Worm (Caenorhabditis elegans) whole organism, young adult: ENCODE data around the gene K12H6.2.

Source experiments
- B0019.2 ChIP-seq: fragments of 200-800 bp; sonication (Bioruptor generic); conservative IDR thresholded peaks from 2 replicates; pipeline ENCODE4 v1.3.6; 2022; ENCODE audit warnings: missing genetic modification reagents, missing genetic modification characterization, missing compliant biosample characterization
- F33H1.4 ChIP-seq: fragments of 200-800 bp; sonication (Bioruptor generic); IDR thresholded peaks from 2 replicates; pipeline ENCODE4 v1.3.6; 2022; ENCODE audit warnings: missing genetic modification reagents, missing genetic modification characterization, missing compliant biosample characterization
- F55B11.4 ChIP-seq: sonication (generic microtip); optimal IDR thresholded peaks from 2 replicates; lab custom pipeline; 2016; ENCODE audit warnings: missing compliant biosample characterization, missing genetic modification characterization, borderline replicate concordance; ENCODE audit not compliant: insufficient read depth
- F57C9.4 ChIP-seq: sonication (generic microtip); optimal IDR thresholded peaks from 2 replicates; lab custom pipeline; 2017; ENCODE audit warnings: mild to moderate bottlenecking, missing genetic modification characterization, missing compliant biosample characterization
- K11D2.4 ChIP-seq: fragments of 200-800 bp; sonication (Bioruptor generic); IDR thresholded peaks from 2 replicates; pipeline ENCODE4 v1.3.6; 2022; ENCODE audit warnings: missing genetic modification reagents, missing genetic modification characterization, missing compliant biosample characterization
- Y53G8AR.9 ChIP-seq: fragments of 200-800 bp; sonication (Bioruptor generic); conservative IDR thresholded peaks from 2 replicates; pipeline ENCODE4 v1.3.6; 2022; ENCODE audit warnings: missing genetic modification reagents, missing genetic modification characterization, missing compliant biosample characterization
- akir-1 ChIP-seq: fragments of 200-800 bp; sonication (Bioruptor generic); optimal IDR thresholded peaks from 2 replicates; lab custom pipeline; 2018; ENCODE audit warnings: mild to moderate bottlenecking, missing genetic modification characterization, moderate library complexity, missing compliant biosample characterization
- aptf-2 ChIP-seq: fragments of 200-800 bp; sonication (Bioruptor generic); conservative IDR thresholded peaks from 2 replicates; pipeline ENCODE4 v1.3.6; 2022; ENCODE audit warnings: missing genetic modification reagents, missing genetic modification characterization, missing compliant biosample characterization
- atf-7 ChIP-seq: sonication (generic microtip); optimal IDR thresholded peaks from 2 replicates; lab custom pipeline; 2017; ENCODE audit warnings: mild to moderate bottlenecking, missing genetic modification characterization, missing compliant biosample characterization
- cebp-1 ChIP-seq, 2 experiments: fragments of 200-800 bp in 1 of 2; sonication (Bioruptor generic) in 1 of 2; sonication (generic microtip) in 1 of 2; IDR thresholded peaks in 1 of 2; optimal IDR thresholded peaks in 1 of 2; 2 replicates each; pipeline versions ENCODE4 v1.3.6 to Lab custom; 2017 to 2022; ENCODE audit warnings: missing compliant biosample characterization in 2 of 2, missing genetic modification characterization in 2 of 2, mild to moderate bottlenecking in 1 of 2, missing genetic modification reagents in 1 of 2, moderate library complexity in 1 of 2
- cebp-2 ChIP-seq: fragments of 200-800 bp; sonication (Bioruptor generic); IDR thresholded peaks from 2 replicates; pipeline ENCODE4 v1.3.6; 2022; ENCODE audit warnings: missing genetic modification characterization, missing compliant biosample characterization
- ceh-100 ChIP-seq: fragments of 200-800 bp; sonication (Bioruptor generic); IDR thresholded peaks from 2 replicates; pipeline ENCODE4 v1.3.6; 2022; ENCODE audit warnings: missing genetic modification reagents, missing genetic modification characterization, missing compliant biosample characterization
- ceh-27 ChIP-seq: fragments of 200-800 bp; sonication (Bioruptor generic); optimal IDR thresholded peaks from 2 replicates; lab custom pipeline; 2018; ENCODE audit warnings: mild to moderate bottlenecking, missing genetic modification characterization, moderate library complexity, missing compliant biosample characterization
- ceh-79 ChIP-seq: sonication (generic microtip); optimal IDR thresholded peaks from 2 replicates; lab custom pipeline; 2017; ENCODE audit warnings: mild to moderate bottlenecking, missing genetic modification characterization, missing compliant biosample characterization
- chd-7 ChIP-seq: sonication (generic microtip); optimal IDR thresholded peaks from 2 replicates; lab custom pipeline; 2016; ENCODE audit warnings: mild to moderate bottlenecking, missing genetic modification characterization, moderate library complexity, missing compliant biosample characterization
- die-1 ChIP-seq: sonication (generic microtip); optimal IDR thresholded peaks from 2 replicates; lab custom pipeline; 2016; ENCODE audit warnings: missing genotype, mild to moderate bottlenecking, missing genetic modification characterization, missing compliant biosample characterization
- efl-1 ChIP-seq: fragments of 150-350 bp; optimal IDR thresholded peaks from 2 replicates; lab custom pipeline; 2014; ENCODE audit warnings: missing biosample characterization, missing genetic modification reagents, missing genetic modification characterization
- ets-4 ChIP-seq: fragments of 200-800 bp; sonication (Bioruptor generic); optimal IDR thresholded peaks from 2 replicates; lab custom pipeline; 2018; ENCODE audit warnings: mild to moderate bottlenecking, missing genetic modification characterization, missing compliant biosample characterization
- him-1 ChIP-seq: sonication (generic microtip); optimal IDR thresholded peaks from 2 replicates; lab custom pipeline; 2016; ENCODE audit warnings: missing genotype, missing genetic modification reagents, missing genetic modification characterization, missing compliant biosample characterization
- hlh-12 ChIP-seq: sonication (generic microtip); optimal IDR thresholded peaks from 2 replicates; lab custom pipeline; 2016; ENCODE audit warnings: missing genetic modification characterization, missing compliant biosample characterization
- hlh-26 ChIP-seq: fragments of 200-800 bp; sonication (Bioruptor generic); conservative IDR thresholded peaks from 2 replicates; pipeline ENCODE4 v1.3.6; 2022; ENCODE audit warnings: missing genetic modification reagents, missing genetic modification characterization, missing compliant biosample characterization
- hmg-1.2 ChIP-seq: fragments of 200-800 bp; sonication (Bioruptor generic); IDR thresholded peaks from 2 replicates; pipeline ENCODE4 v1.3.6; 2022; ENCODE audit warnings: missing genetic modification reagents, missing genetic modification characterization, missing compliant biosample characterization
- hsf-1 ChIP-seq: fragments of 200-800 bp; sonication (Bioruptor generic); IDR thresholded peaks from 2 replicates; pipeline ENCODE4 v1.3.6; 2022; ENCODE audit warnings: missing genetic modification reagents, missing genetic modification characterization, missing compliant biosample characterization
- let-526 ChIP-seq: fragments of 200-800 bp; sonication (Bioruptor generic); IDR thresholded peaks from 2 replicates; pipeline ENCODE4 v1.3.6; 2022; ENCODE audit warnings: missing genetic modification reagents, missing genetic modification characterization, missing compliant biosample characterization
- lin-40 ChIP-seq: sonication (generic microtip); optimal IDR thresholded peaks from 2 replicates; lab custom pipeline; 2016; ENCODE audit warnings: missing genetic modification characterization, mild to moderate bottlenecking, missing compliant biosample characterization, missing genotype, missing genetic modification reagents
- lsy-27 ChIP-seq: sonication (generic microtip); optimal IDR thresholded peaks from 2 replicates; lab custom pipeline; 2017; ENCODE audit warnings: missing genetic modification characterization, mild to moderate bottlenecking, missing compliant biosample characterization, antibody characterized with exemption, missing genotype, borderline replicate concordance; ENCODE audit not compliant: insufficient read depth
- madf-3 ChIP-seq: fragments of 200-800 bp; sonication (Bioruptor generic); IDR thresholded peaks from 2 replicates; pipeline ENCODE4 v1.3.6; 2022; ENCODE audit warnings: missing genetic modification reagents, missing genetic modification characterization, missing compliant biosample characterization
- mcd-1 ChIP-seq: fragments of 200-800 bp; sonication (Bioruptor generic); IDR thresholded peaks from 2 replicates; pipeline ENCODE4 v1.3.6; 2022; ENCODE audit warnings: missing genetic modification reagents, missing genetic modification characterization, missing compliant biosample characterization
- nhr-120 ChIP-seq: fragments of 200-800 bp; sonication (Bioruptor generic); IDR thresholded peaks from 2 replicates; pipeline ENCODE4 v1.3.6; 2022; ENCODE audit warnings: missing genetic modification characterization, missing compliant biosample characterization
- nhr-80 ChIP-seq: sonication (generic microtip); optimal IDR thresholded peaks from 2 replicates; lab custom pipeline; 2016; ENCODE audit warnings: missing genetic modification characterization, missing compliant biosample characterization
- pbrm-1 ChIP-seq: fragments of 200-800 bp; sonication (Bioruptor generic); IDR thresholded peaks from 2 replicates; pipeline ENCODE4 v1.3.6; 2022; ENCODE audit warnings: missing genetic modification reagents, missing genetic modification characterization, missing compliant biosample characterization
- rcor-1 ChIP-seq: fragments of 200-800 bp; sonication (Bioruptor generic); IDR thresholded peaks from 2 replicates; pipeline ENCODE4 v1.3.6; 2022; ENCODE audit warnings: missing genetic modification reagents, missing genetic modification characterization, missing compliant biosample characterization
- sptf-2 ChIP-seq: fragments of 200-800 bp; sonication (Bioruptor generic); optimal IDR thresholded peaks from 2 replicates; lab custom pipeline; 2018; ENCODE audit warnings: mild to moderate bottlenecking, missing genetic modification characterization, missing compliant biosample characterization
- unc-130 ChIP-seq: sonication (generic microtip); optimal IDR thresholded peaks from 2 replicates; lab custom pipeline; 2016; ENCODE audit warnings: missing genetic modification reagents, missing genetic modification characterization, missing compliant biosample characterization
- unc-62 ChIP-seq: fragments of 150-350 bp; optimal IDR thresholded peaks from 2 replicates; lab custom pipeline; 2014; ENCODE audit warnings: missing biosample characterization, missing genetic modification reagents, missing genetic modification characterization
- xnd-1 ChIP-seq: sonication (generic microtip); optimal IDR thresholded peaks from 2 replicates; lab custom pipeline; 2016; ENCODE audit warnings: missing genotype, missing genetic modification reagents, missing genetic modification characterization, missing compliant biosample characterization
- zfh-2 ChIP-seq: fragments of 200-800 bp; sonication (Bioruptor generic); conservative IDR thresholded peaks from 2 replicates; pipeline ENCODE4 v1.3.6; 2022; ENCODE audit warnings: missing genetic modification reagents, missing genetic modification characterization, missing compliant biosample characterization
- ztf-3 ChIP-seq: fragments of 200-800 bp; sonication (Bioruptor generic); optimal IDR thresholded peaks from 2 replicates; lab custom pipeline; 2018; ENCODE audit warnings: mild to moderate bottlenecking, missing genetic modification characterization, missing compliant biosample characterization

Gene K12H6.2

ce11 chrII:2807674-2808206, 7.6 kb downstream of the K12H6.2 start, which contains the start of gene K12H6.12:
Gene K12H6.12, plus strand, starts transcription at chrII:2808156.
- TF ChIP-seq ets-4: no peak
- 0 out of 2 replicates have a peak, but pooled peaks have one; percentile 43 for TF ChIP-seq zfh-2 (GFP tag; lab: Robert Waterston, UW)
- no peak for TF ChIP-seq ceh-100 (GFP tag; lab: Robert Waterston, UW)
- peak; percentile 80 for TF ChIP-seq hmg-1.2 (GFP tag; lab: Robert Waterston, UW)

- TF ChIP-seq nhr-120 (GFP tag; lab: Robert Waterston, UW): no peak
- no peak for TF ChIP-seq efl-1 (GFP tag; lab: Kevin White, UChicago)
- no peak for TF ChIP-seq ceh-79
- TF ChIP-seq sptf-2: no peak
- no peak for TF ChIP-seq F33H1.4
- TF ChIP-seq xnd-1 (tag; lab: Kevin White, UChicago): no peak
- TF ChIP-seq rcor-1 (GFP tag; lab: Robert Waterston, UW): no peak
- TF ChIP-seq lsy-27 (tag; lab: Kevin White, UChicago): no peak
- no peak for TF ChIP-seq hsf-1 (GFP tag; lab: Robert Waterston, UW)
- TF ChIP-seq atf-7 (tag; lab: Kevin White, UChicago): no peak
- TF ChIP-seq ceh-27 (GFP tag; lab: Kevin White, UChicago): no peak
- no peak for TF ChIP-seq chd-7 (tag; lab: Kevin White, UChicago)
- no peak for TF ChIP-seq aptf-2
- no peak for TF ChIP-seq hlh-26
- no peak for TF ChIP-seq nhr-80 (tag; lab: Kevin White, UChicago)
Measured at ce11 chrII:2805566-2805965, 9.8 kb downstream of the K12H6.2 start.

ce11 chrII:2804949-2805348, 10.4 kb downstream of the K12H6.2 start:
- TF ChIP-seq cebp-2 (GFP tag; lab: Robert Waterston, UW): no peak
- 0 out of 2 replicates have a peak, but pooled peaks have one; percentile 29 for TF ChIP-seq Y53G8AR.9 (GFP tag; lab: Robert Waterston, UW)
- TF ChIP-seq hlh-26: no peak
- TF ChIP-seq hmg-1.2 (GFP tag; lab: Robert Waterston, UW): peak; percentile 81
- TF ChIP-seq akir-1 (GFP tag; lab: Kevin White, UChicago): no peak
- no peak for TF ChIP-seq F33H1.4
- no peak for TF ChIP-seq unc-130 (GFP tag; lab: Kevin White, UChicago)
- no peak for TF ChIP-seq chd-7 (tag; lab: Kevin White, UChicago)
- TF ChIP-seq madf-3 (GFP tag; lab: Robert Waterston, UW): no peak
- no peak for TF ChIP-seq hlh-12
- TF ChIP-seq pbrm-1 (GFP tag; lab: Robert Waterston, UW): no peak
- TF ChIP-seq ceh-100 (GFP tag; lab: Robert Waterston, UW): peak; percentile 10; the same call in 1 of the 2 replicates
- TF ChIP-seq cebp-1 (GFP tag; IDR thresholded peaks at IDR 0.05; lab: Robert Waterston, UW): no peak
- TF ChIP-seq cebp-1 (tag; optimal IDR thresholded peaks at IDR 0.05; lab: Kevin White, UChicago): peak; percentile 46
- no peak for TF ChIP-seq K11D2.4 (GFP tag; lab: Robert Waterston, UW)
- TF ChIP-seq mcd-1: 0 out of 2 replicates have a peak, but pooled peaks have one; percentile 25
- 0 out of 2 replicates have a peak, but pooled peaks have one; percentile 30 for TF ChIP-seq let-526 (GFP tag; lab: Robert Waterston, UW)
- TF ChIP-seq him-1 (tag; lab: Kevin White, UChicago): no peak
- no peak for TF ChIP-seq F57C9.4
- no peak for TF ChIP-seq lin-40 (tag; lab: Kevin White, UChicago)
- no peak for TF ChIP-seq F55B11.4 (tag; lab: Kevin White, UChicago)
- TF ChIP-seq die-1 (tag; lab: Kevin White, UChicago): no peak
- TF ChIP-seq unc-62: no peak
- TF ChIP-seq ztf-3 (GFP tag; lab: Kevin White, UChicago): no peak
- TF ChIP-seq nhr-80 (tag; lab: Kevin White, UChicago): peak; percentile 65
- TF ChIP-seq B0019.2 (GFP tag; lab: Robert Waterston, UW): no peak
- TF ChIP-seq, all 124 proteins: peak for 7
